Worm (Caenorhabditis elegans) whole organism, L4/young adult: ENCODE data around the gene gur-5.

Source experiments
- W03F9.2 ChIP-seq: fragments of 150-350 bp; optimal IDR thresholded peaks from 2 replicates; lab custom pipeline; 2014; ENCODE audit warnings: missing biosample characterization, missing genetic modification characterization
- dao-5 ChIP-seq: sonication (generic microtip); optimal IDR thresholded peaks from 2 replicates; lab custom pipeline; 2016; ENCODE audit warnings: missing genotype, missing genetic modification characterization, moderate library complexity, missing compliant biosample characterization

DNA sequence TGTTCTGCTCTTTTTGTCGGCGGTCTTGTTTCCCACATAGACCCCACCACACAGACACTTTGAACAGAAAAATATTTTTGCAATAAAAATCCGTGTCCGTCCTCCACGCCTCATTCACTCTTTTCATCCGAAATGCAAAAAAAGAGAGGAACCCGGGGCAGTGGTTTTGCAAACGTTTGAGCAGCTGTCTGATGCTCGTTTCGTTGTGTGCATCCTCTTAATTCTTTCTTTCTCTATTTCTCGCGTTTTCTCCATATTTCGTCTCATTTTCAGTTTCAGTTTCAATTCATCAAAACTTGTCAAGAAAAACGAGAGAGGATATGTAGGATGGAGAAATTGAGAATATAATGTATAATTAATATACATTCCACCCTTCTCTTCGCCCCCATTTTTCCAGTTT lies 23.8 kb downstream of the gur-5 start:
- no peak for TF ChIP-seq W03F9.2 (tag; lab: Kevin White, UChicago)
- no peak for TF ChIP-seq dao-5 (tag; lab: Kevin White, UChicago)
